Worm (Caenorhabditis elegans) whole organism, L1 larva: ENCODE data around the gene gphr-2.

Experiments used
- C16A3.4 ChIP-seq: fragments of 150-350 bp; optimal IDR thresholded peaks from 2 replicates; lab custom pipeline; 2014; ENCODE audit warnings: missing biosample characterization, missing genetic modification characterization
- Y116A8C.19 ChIP-seq: sonication (generic microtip); optimal IDR thresholded peaks from 2 replicates; lab custom pipeline; 2016; ENCODE audit warnings: missing compliant biosample characterization, missing genetic modification characterization, borderline replicate concordance
- aly-2 ChIP-seq: fragments of 150-350 bp; optimal IDR thresholded peaks from 2 replicates; lab custom pipeline; 2014; ENCODE audit warnings: missing biosample characterization, missing genetic modification characterization
- ama-1 ChIP-seq: fragments of 150-350 bp; optimal IDR thresholded peaks from 2 replicates; lab custom pipeline; 2014
- ceh-63 ChIP-seq: fragments of 200-800 bp; sonication (Bioruptor generic); optimal IDR thresholded peaks from 2 replicates; lab custom pipeline; 2018; ENCODE audit warnings: mild to moderate bottlenecking, missing genetic modification characterization, missing compliant biosample characterization
- ceh-88 ChIP-seq: fragments of 200-800 bp; sonication (Bioruptor generic); IDR thresholded peaks from 2 replicates; pipeline ENCODE4 v1.3.6; 2022; ENCODE audit warnings: missing genetic modification characterization, missing compliant biosample characterization
- dpl-1 ChIP-seq, 3 experiments: fragments of 150-350 bp in 2 of 3; sonication (generic microtip) in 1 of 3; optimal IDR thresholded peaks; 2 replicates each; lab custom pipeline; 2014 to 2017; ENCODE audit warnings: missing biosample characterization in 3 of 3, missing genetic modification characterization in 3 of 3, missing genetic modification reagents in 3 of 3
- dsc-1 ChIP-seq: sonication (generic microtip); optimal IDR thresholded peaks from 2 replicates; lab custom pipeline; 2016; ENCODE audit warnings: mild to moderate bottlenecking, missing genetic modification characterization, missing compliant biosample characterization
- egl-27 ChIP-seq, 2 experiments: fragments of 150-350 bp in 1 of 2; sonication (generic microtip); optimal IDR thresholded peaks; 3 replicates each; lab custom pipeline; 2017 to 2018; ENCODE audit warnings: missing biosample characterization in 2 of 2, missing genetic modification characterization in 2 of 2, missing genetic modification reagents in 2 of 2
- elt-3 ChIP-seq, 6 experiments: fragments of 150-350 bp in 1 of 6; sonication (generic microtip); optimal IDR thresholded peaks; 2 replicates each; lab custom pipeline; 2017 to 2018; ENCODE audit warnings: missing biosample characterization in 6 of 6, missing genetic modification characterization in 6 of 6, inconsistent platforms in 1 of 6
- fkh-10 ChIP-seq: sonication (generic microtip); optimal IDR thresholded peaks from 2 replicates; lab custom pipeline; 2017; ENCODE audit warnings: missing biosample characterization, missing genetic modification reagents, missing genetic modification characterization
- fkh-4 ChIP-seq: sonication (generic microtip); optimal IDR thresholded peaks from 2 replicates; lab custom pipeline; 2016; ENCODE audit warnings: missing compliant biosample characterization, missing genetic modification characterization, borderline replicate concordance
- fos-1 ChIP-seq: fragments of 150-350 bp; optimal IDR thresholded peaks from 2 replicates; lab custom pipeline; 2014; ENCODE audit warnings: missing biosample characterization, missing genetic modification characterization
- grh-1 ChIP-seq: fragments of 200-800 bp; sonication (Bioruptor generic); IDR thresholded peaks from 2 replicates; pipeline ENCODE4 v1.3.6; 2022; ENCODE audit warnings: missing genetic modification reagents, missing genetic modification characterization, missing compliant biosample characterization
- hlh-17 ChIP-seq: fragments of 200-800 bp; sonication (Bioruptor generic); optimal IDR thresholded peaks from 2 replicates; lab custom pipeline; 2018; ENCODE audit warnings: missing genetic modification characterization, mild to moderate bottlenecking, missing compliant biosample characterization, moderate library complexity, borderline replicate concordance
- hlh-4 ChIP-seq: sonication (generic microtip); optimal IDR thresholded peaks from 2 replicates; lab custom pipeline; 2016; ENCODE audit warnings: mild to moderate bottlenecking, missing genetic modification characterization, missing compliant biosample characterization
- hpl-2 ChIP-seq: fragments of 150-350 bp; optimal IDR thresholded peaks from 2 replicates; lab custom pipeline; 2014; ENCODE audit warnings: missing biosample characterization, missing genetic modification reagents, missing genetic modification characterization
- isw-1 ChIP-seq: fragments of 200-800 bp; sonication (Bioruptor generic); IDR thresholded peaks from 2 replicates; pipeline ENCODE4 v1.3.6; 2022; ENCODE audit warnings: missing genetic modification characterization, missing compliant biosample characterization
- lin-13 ChIP-seq: fragments of 150-350 bp; optimal IDR thresholded peaks from 2 replicates; lab custom pipeline; 2014; ENCODE audit warnings: missing biosample characterization, missing genetic modification reagents, missing genetic modification characterization
- lin-14 ChIP-seq: fragments of 200-800 bp; sonication (Bioruptor generic); optimal IDR thresholded peaks from 2 replicates; lab custom pipeline; 2018; ENCODE audit warnings: mild to moderate bottlenecking, missing genetic modification characterization, moderate library complexity, missing compliant biosample characterization
- lin-15B ChIP-seq: fragments of 150-350 bp; sonication (generic microtip); optimal IDR thresholded peaks from 3 replicates; lab custom pipeline; 2014; ENCODE audit warnings: missing biosample characterization, missing genetic modification characterization
- lin-35 ChIP-seq, 2 experiments: fragments of 150-350 bp; optimal IDR thresholded peaks; 2 replicates each; lab custom pipeline; 2014; ENCODE audit warnings: missing biosample characterization in 2 of 2, missing genetic modification characterization in 2 of 2, missing genetic modification reagents in 2 of 2
- lin-39 ChIP-seq: fragments of 150-350 bp; optimal IDR thresholded peaks from 2 replicates; lab custom pipeline; 2014; ENCODE audit warnings: missing biosample characterization, missing genetic modification reagents, missing genetic modification characterization
- lsy-2 ChIP-seq, 2 experiments: fragments of 150-350 bp; optimal IDR thresholded peaks; 2 replicates each; lab custom pipeline; 2014; ENCODE audit warnings: missing biosample characterization in 2 of 2, missing genetic modification characterization in 2 of 2
- mab-9 ChIP-seq: fragments of 200-800 bp; sonication (Bioruptor generic); IDR thresholded peaks from 2 replicates; pipeline ENCODE4 v1.3.6; 2022; ENCODE audit warnings: missing genetic modification reagents, missing genetic modification characterization, missing compliant biosample characterization
- mef-2 ChIP-seq: fragments of 150-350 bp; optimal IDR thresholded peaks from 2 replicates; lab custom pipeline; 2014; ENCODE audit warnings: missing biosample characterization, missing genetic modification characterization
- nhr-12 ChIP-seq: sonication (generic microtip); optimal IDR thresholded peaks from 2 replicates; lab custom pipeline; 2017; ENCODE audit warnings: missing biosample characterization, missing genetic modification characterization
- nhr-19 ChIP-seq: fragments of 200-800 bp; sonication (Bioruptor generic); conservative IDR thresholded peaks from 2 replicates; pipeline ENCODE4 v1.3.6; 2022; ENCODE audit warnings: missing genetic modification characterization, missing compliant biosample characterization
- nhr-20 ChIP-seq: sonication (generic microtip); optimal IDR thresholded peaks from 2 replicates; lab custom pipeline; 2016; ENCODE audit warnings: mild to moderate bottlenecking, missing genetic modification characterization, missing compliant biosample characterization
- nhr-237 ChIP-seq: fragments of 150-350 bp; optimal IDR thresholded peaks from 2 replicates; lab custom pipeline; 2014; ENCODE audit warnings: missing biosample characterization, missing genetic modification characterization
- nhr-28 ChIP-seq: fragments of 150-350 bp; optimal IDR thresholded peaks from 2 replicates; lab custom pipeline; 2014; ENCODE audit warnings: missing biosample characterization, missing genetic modification characterization
- nhr-47 ChIP-seq: sonication (generic microtip); optimal IDR thresholded peaks from 2 replicates; lab custom pipeline; 2016; ENCODE audit warnings: mild to moderate bottlenecking, missing genetic modification characterization, moderate library complexity, missing compliant biosample characterization
- nhr-71 ChIP-seq: sonication (generic microtip); optimal IDR thresholded peaks from 2 replicates; lab custom pipeline; 2016; ENCODE audit warnings: mild to moderate bottlenecking, missing genetic modification characterization, moderate library complexity, missing compliant biosample characterization
- nhr-76 ChIP-seq: sonication (generic microtip); optimal IDR thresholded peaks from 2 replicates; lab custom pipeline; 2017; ENCODE audit warnings: missing biosample characterization, missing genetic modification characterization
- nhr-77 ChIP-seq: fragments of 150-350 bp; optimal IDR thresholded peaks from 2 replicates; lab custom pipeline; 2014; ENCODE audit warnings: missing biosample characterization, missing genetic modification characterization
- nhr-84 ChIP-seq: sonication (generic microtip); optimal IDR thresholded peaks from 2 replicates; lab custom pipeline; 2017; ENCODE audit warnings: missing biosample characterization, missing genetic modification characterization
- nhr-90 ChIP-seq: sonication (generic microtip); optimal IDR thresholded peaks from 2 replicates; lab custom pipeline; 2016; ENCODE audit warnings: mild to moderate bottlenecking, missing genetic modification characterization, missing compliant biosample characterization; ENCODE audit not compliant: poor library complexity
- pag-3 ChIP-seq: sonication (generic microtip); optimal IDR thresholded peaks from 2 replicates; lab custom pipeline; 2017; ENCODE audit warnings: missing genetic modification characterization, mild to moderate bottlenecking, missing compliant biosample characterization, antibody characterized with exemption, borderline replicate concordance; ENCODE audit not compliant: insufficient read depth
- rnt-1 ChIP-seq: sonication (generic microtip); optimal IDR thresholded peaks from 2 replicates; lab custom pipeline; 2016; ENCODE audit warnings: mild to moderate bottlenecking, missing genetic modification characterization, moderate library complexity, missing compliant biosample characterization
- snu-23 ChIP-seq: sonication (generic microtip); optimal IDR thresholded peaks from 2 replicates; lab custom pipeline; 2016; ENCODE audit warnings: missing genetic modification characterization, missing compliant biosample characterization
- sup-37 ChIP-seq: fragments of 200-800 bp; sonication (Bioruptor generic); optimal IDR thresholded peaks from 2 replicates; lab custom pipeline; 2018; ENCODE audit warnings: mild to moderate bottlenecking, missing genetic modification characterization, missing compliant biosample characterization
- swsn-7 ChIP-seq: sonication (generic microtip); optimal IDR thresholded peaks from 2 replicates; lab custom pipeline; 2016; ENCODE audit warnings: missing genetic modification characterization, missing compliant biosample characterization
- tlp-1 ChIP-seq: fragments of 150-350 bp; optimal IDR thresholded peaks from 2 replicates; lab custom pipeline; 2014; ENCODE audit warnings: missing biosample characterization, missing genetic modification characterization
- unc-30 ChIP-seq: sonication (generic microtip); optimal IDR thresholded peaks from 2 replicates; lab custom pipeline; 2017; ENCODE audit warnings: missing biosample characterization, missing genetic modification characterization
- unc-62 ChIP-seq: fragments of 150-350 bp; optimal IDR thresholded peaks from 2 replicates; lab custom pipeline; 2014; ENCODE audit warnings: missing biosample characterization, missing genetic modification reagents, missing genetic modification characterization
- unc-98 ChIP-seq: fragments of 200-800 bp; sonication (Bioruptor generic); IDR thresholded peaks from 2 replicates; pipeline ENCODE4 v1.3.6; 2022; ENCODE audit warnings: missing genetic modification characterization, missing compliant biosample characterization
- xbp-1 ChIP-seq: sonication (generic microtip); optimal IDR thresholded peaks from 2 replicates; lab custom pipeline; 2016; ENCODE audit warnings: missing genetic modification characterization, missing compliant biosample characterization
- zip-4 ChIP-seq: fragments of 200-800 bp; sonication (Bioruptor generic); optimal IDR thresholded peaks from 2 replicates; lab custom pipeline; 2018; ENCODE audit warnings: mild to moderate bottlenecking, missing genetic modification characterization, moderate library complexity, missing compliant biosample characterization

Gene gphr-2

DNA sequence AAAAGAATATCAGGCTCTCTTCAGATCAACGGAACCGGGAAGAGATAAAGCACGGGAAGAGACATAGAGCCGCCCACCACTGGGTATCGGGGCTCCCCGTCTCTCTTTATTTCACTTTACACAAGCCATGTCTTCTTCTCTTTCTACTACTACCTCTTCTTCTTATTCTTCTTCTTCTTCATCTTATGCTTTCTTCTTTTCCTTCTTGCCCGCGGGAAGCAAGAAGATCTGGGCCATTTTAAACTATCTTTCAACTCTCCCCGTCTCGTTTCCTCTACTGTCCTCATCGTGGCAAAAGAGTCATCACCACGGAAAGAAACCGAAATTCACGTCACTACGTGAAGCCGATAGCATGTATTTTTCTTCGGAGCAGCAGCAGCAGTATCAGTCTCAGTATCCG is 14.9 kb downstream of the gphr-2 start:
- TF ChIP-seq sup-37 (no peak), nhr-47 (tag; lab: Kevin White, UChicago) (no peak), dpl-1 (GFP tag; optimal IDR thresholded peaks at IDR 0.05; lab: Kevin White, UChicago) (no peak), fkh-10 (GFP tag; lab: Kevin White, UChicago) (no peak), nhr-12 (no peak), zip-4 (no peak), hlh-17 (GFP tag; lab: Kevin White, UChicago) (no peak), unc-30 (tag; lab: Kevin White, UChicago) (no peak), unc-98 (GFP tag; lab: Robert Waterston, UW) (no peak), hlh-4 (tag; lab: Kevin White, UChicago) (no peak), rnt-1 (tag; lab: Kevin White, UChicago) (peak; percentile 36), nhr-71 (tag; lab: Kevin White, UChicago) (peak; percentile 71), pag-3 (tag; lab: Kevin White, UChicago) (peak; percentile 55), lsy-2 (tag; optimal IDR thresholded peaks at IDR 0.05; lab: Kevin White, UChicago) (peak in 1 of 2 experiments; percentile 14), Y116A8C.19 (tag; lab: Kevin White, UChicago) (no peak), lin-13 (no peak), snu-23 (peak; percentile 43), nhr-28 (no peak), ceh-63 (GFP tag; lab: Kevin White, UChicago) (no peak), nhr-20 (tag; lab: Kevin White, UChicago) (peak; percentile 24), dsc-1 (tag; lab: Kevin White, UChicago) (peak; percentile 39), nhr-76 (tag; lab: Kevin White, UChicago) (no peak), lin-39 (tag; lab: Kevin White, UChicago) (no peak), swsn-7 (tag; lab: Kevin White, UChicago) (peak; percentile 1), lin-14 (peak; percentile 64)

DNA sequence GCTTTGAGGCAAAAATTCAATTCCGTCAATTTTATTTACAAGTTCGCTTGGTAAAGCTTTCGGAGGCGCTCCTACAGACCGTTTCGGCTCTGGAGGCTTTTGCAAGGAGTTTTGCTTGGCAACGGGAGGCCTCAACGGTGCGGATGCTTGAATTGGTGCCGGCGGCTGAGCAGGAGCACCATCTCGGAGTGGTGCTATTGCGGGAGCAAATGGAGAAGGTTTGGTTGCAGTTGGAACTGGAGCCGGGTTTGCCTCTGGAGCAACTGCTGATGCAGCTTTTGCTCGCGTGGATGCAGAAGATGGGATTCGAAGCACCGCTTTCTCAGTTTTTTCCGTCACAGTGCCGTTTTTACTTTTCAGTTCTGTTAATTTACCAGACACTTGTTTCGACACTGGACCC is 17.6 kb downstream of the gphr-2 start:
- no peak for TF ChIP-seq C16A3.4

DNA sequence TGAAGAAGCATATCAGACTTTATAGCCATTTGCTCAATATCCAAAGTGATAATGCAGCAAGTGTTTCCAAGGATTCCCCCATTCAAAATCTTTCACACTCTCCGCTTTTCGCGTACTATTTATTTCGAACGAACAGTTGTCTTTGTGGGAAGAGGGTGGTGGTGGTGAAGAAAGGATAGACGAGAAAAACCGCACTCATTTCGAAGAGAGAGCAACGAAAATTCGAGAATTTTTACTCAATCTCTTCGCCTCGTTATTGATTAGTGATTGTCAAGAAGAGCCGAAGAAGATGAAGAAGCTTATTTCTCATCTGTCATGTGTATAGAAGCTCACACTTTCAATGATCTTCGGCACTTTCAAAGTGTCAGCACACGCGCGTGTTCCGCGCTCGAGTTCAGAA is 19.7 kb downstream of the gphr-2 start:
- TF ChIP-seq tlp-1 (tag; lab: Kevin White, UChicago) = no peak
- TF ChIP-seq unc-30 (tag; lab: Kevin White, UChicago) = no peak
- TF ChIP-seq mab-9 (GFP tag; lab: Robert Waterston, UW) = no peak
- TF ChIP-seq nhr-90 (tag; lab: Kevin White, UChicago) = no peak
- no peak for TF ChIP-seq nhr-237 (tag; lab: Kevin White, UChicago)
- TF ChIP-seq ama-1 = no peak
- no peak for TF ChIP-seq dpl-1 (GFP tag; optimal IDR thresholded peaks at IDR 0.05; lab: Kevin White, UChicago)
- no peak for TF ChIP-seq fos-1 (tag; lab: Kevin White, UChicago)
- TF ChIP-seq xbp-1 (tag; lab: Kevin White, UChicago) = no peak
- no peak for TF ChIP-seq unc-62 (GFP tag; lab: Kevin White, UChicago)
- TF ChIP-seq grh-1 (GFP tag; lab: Robert Waterston, UW) = no peak
- no peak for TF ChIP-seq fkh-4 (tag; lab: Kevin White, UChicago)
- TF ChIP-seq fkh-10 (GFP tag; lab: Kevin White, UChicago) = no peak
- no peak for TF ChIP-seq hpl-2 (GFP tag; lab: Kevin White, UChicago)
- TF ChIP-seq nhr-19 = peak; percentile 65
- TF ChIP-seq lin-35 (GFP tag; optimal IDR thresholded peaks at IDR 0.05; lab: Kevin White, UChicago) = no peak
- no peak for TF ChIP-seq elt-3 (tag; optimal IDR thresholded peaks at IDR 0.05; lab: Kevin White, UChicago)
- TF ChIP-seq nhr-77 = no peak
- TF ChIP-seq nhr-47 (tag; lab: Kevin White, UChicago) = no peak
- no peak for TF ChIP-seq hlh-17 (GFP tag; lab: Kevin White, UChicago)
- no peak for TF ChIP-seq ceh-63 (GFP tag; lab: Kevin White, UChicago)
- peak; percentile 89 for TF ChIP-seq lin-14
- TF ChIP-seq pag-3 (tag; lab: Kevin White, UChicago) = no peak
- no peak for TF ChIP-seq mef-2 (tag; lab: Kevin White, UChicago)
- TF ChIP-seq hlh-4 (tag; lab: Kevin White, UChicago) = no peak
- TF ChIP-seq ceh-88 = no peak
- no peak for TF ChIP-seq aly-2 (tag; lab: Kevin White, UChicago)
- peak; percentile 92 for TF ChIP-seq rnt-1 (tag; lab: Kevin White, UChicago)
- TF ChIP-seq nhr-84 = no peak
- TF ChIP-seq egl-27 (tag; optimal IDR thresholded peaks at IDR 0.05; lab: Kevin White, UChicago) = no peak
- TF ChIP-seq nhr-28 = no peak
- TF ChIP-seq isw-1 (GFP tag; lab: Robert Waterston, UW) = no peak
- peak; percentile 34 to 36 for TF ChIP-seq lsy-2 (tag; optimal IDR thresholded peaks at IDR 0.05; lab: Kevin White, UChicago)
- TF ChIP-seq lin-39 (tag; lab: Kevin White, UChicago) = no peak
- TF ChIP-seq lin-15B (tag; lab: Kevin White, UChicago) = no peak
